Worm (Caenorhabditis elegans) whole organism, L1 larva: ENCODE data around the gene C06A8.8.

Source experiments
- C04F5.9 ChIP-seq: sonication (generic microtip); optimal IDR thresholded peaks from 2 replicates; lab custom pipeline; 2016; ENCODE audit warnings: missing genetic modification characterization, missing compliant biosample characterization
- C16A3.4 ChIP-seq: fragments of 150-350 bp; optimal IDR thresholded peaks from 2 replicates; lab custom pipeline; 2014; ENCODE audit warnings: missing biosample characterization, missing genetic modification characterization
- aha-1 ChIP-seq: fragments of 150-350 bp; optimal IDR thresholded peaks from 2 replicates; lab custom pipeline; 2014; ENCODE audit warnings: missing biosample characterization, missing genetic modification characterization
- ama-1 ChIP-seq: fragments of 150-350 bp; optimal IDR thresholded peaks from 2 replicates; lab custom pipeline; 2014
- blmp-1 ChIP-seq: fragments of 150-350 bp; optimal IDR thresholded peaks from 2 replicates; lab custom pipeline; 2014; ENCODE audit warnings: missing biosample characterization, missing genetic modification characterization
- ceh-8 ChIP-seq: fragments of 200-800 bp; sonication (Bioruptor generic); optimal IDR thresholded peaks from 2 replicates; lab custom pipeline; 2018; ENCODE audit warnings: mild to moderate bottlenecking, missing genetic modification characterization, moderate library complexity, missing compliant biosample characterization
- ceh-82 ChIP-seq, 3 experiments: fragments of 150-350 bp in 1 of 3; sonication (generic microtip) in 2 of 3; optimal IDR thresholded peaks; 2 replicates each; lab custom pipeline; 2014 to 2017; ENCODE audit warnings: missing biosample characterization in 3 of 3, missing genetic modification characterization in 3 of 3
- dpl-1 ChIP-seq, 3 experiments: fragments of 150-350 bp in 2 of 3; sonication (generic microtip) in 1 of 3; optimal IDR thresholded peaks; 2 replicates each; lab custom pipeline; 2014 to 2017; ENCODE audit warnings: missing biosample characterization in 3 of 3, missing genetic modification characterization in 3 of 3, missing genetic modification reagents in 3 of 3
- dsc-1 ChIP-seq: sonication (generic microtip); optimal IDR thresholded peaks from 2 replicates; lab custom pipeline; 2016; ENCODE audit warnings: mild to moderate bottlenecking, missing genetic modification characterization, missing compliant biosample characterization
- efl-1 ChIP-seq, 4 experiments: fragments of 150-350 bp; optimal IDR thresholded peaks in 3 of 4; peaks in 1 of 4; 1 replicate in 1 of 4; 2 replicates in 3 of 4; lab custom pipeline; 2014; ENCODE audit warnings: missing biosample characterization in 2 of 4, missing genetic modification characterization in 2 of 4, missing genetic modification reagents in 2 of 4
- egl-13 ChIP-seq: sonication (generic microtip); optimal IDR thresholded peaks from 2 replicates; lab custom pipeline; 2016; ENCODE audit warnings: missing genotype, missing genetic modification reagents, missing genetic modification characterization, missing compliant biosample characterization
- elt-2 ChIP-seq: sonication (generic microtip); optimal IDR thresholded peaks from 2 replicates; lab custom pipeline; 2016; ENCODE audit warnings: missing genetic modification characterization, mild to moderate bottlenecking, inconsistent platforms, missing compliant biosample characterization, missing genetic modification reagents
- elt-3 ChIP-seq, 6 experiments: fragments of 150-350 bp in 1 of 6; sonication (generic microtip); optimal IDR thresholded peaks; 2 replicates each; lab custom pipeline; 2017 to 2018; ENCODE audit warnings: missing biosample characterization in 6 of 6, missing genetic modification characterization in 6 of 6, inconsistent platforms in 1 of 6
- ets-5 ChIP-seq: fragments of 200-800 bp; sonication (Bioruptor generic); IDR thresholded peaks from 2 replicates; pipeline ENCODE4 v1.3.6; 2022; ENCODE audit warnings: missing genetic modification characterization, missing compliant biosample characterization
- fkh-4 ChIP-seq: sonication (generic microtip); optimal IDR thresholded peaks from 2 replicates; lab custom pipeline; 2016; ENCODE audit warnings: missing compliant biosample characterization, missing genetic modification characterization, borderline replicate concordance
- fkh-8 ChIP-seq: sonication (generic microtip); optimal IDR thresholded peaks from 2 replicates; lab custom pipeline; 2016; ENCODE audit warnings: mild to moderate bottlenecking, missing genetic modification characterization, missing compliant biosample characterization
- grh-1 ChIP-seq: fragments of 200-800 bp; sonication (Bioruptor generic); IDR thresholded peaks from 2 replicates; pipeline ENCODE4 v1.3.6; 2022; ENCODE audit warnings: missing genetic modification reagents, missing genetic modification characterization, missing compliant biosample characterization
- hlh-4 ChIP-seq: sonication (generic microtip); optimal IDR thresholded peaks from 2 replicates; lab custom pipeline; 2016; ENCODE audit warnings: mild to moderate bottlenecking, missing genetic modification characterization, missing compliant biosample characterization
- irx-1 ChIP-seq: sonication (generic microtip); optimal IDR thresholded peaks from 2 replicates; lab custom pipeline; 2016; ENCODE audit warnings: missing genetic modification characterization, missing compliant biosample characterization
- isw-1 ChIP-seq: fragments of 200-800 bp; sonication (Bioruptor generic); IDR thresholded peaks from 2 replicates; pipeline ENCODE4 v1.3.6; 2022; ENCODE audit warnings: missing genetic modification characterization, missing compliant biosample characterization
- jun-1 ChIP-seq: fragments of 150-350 bp; optimal IDR thresholded peaks from 2 replicates; lab custom pipeline; 2014; ENCODE audit warnings: missing biosample characterization, missing genetic modification reagents, missing genetic modification characterization
- lin-13 ChIP-seq: fragments of 150-350 bp; optimal IDR thresholded peaks from 2 replicates; lab custom pipeline; 2014; ENCODE audit warnings: missing biosample characterization, missing genetic modification reagents, missing genetic modification characterization
- lin-14 ChIP-seq: fragments of 200-800 bp; sonication (Bioruptor generic); optimal IDR thresholded peaks from 2 replicates; lab custom pipeline; 2018; ENCODE audit warnings: mild to moderate bottlenecking, missing genetic modification characterization, moderate library complexity, missing compliant biosample characterization
- lin-15B ChIP-seq: fragments of 150-350 bp; sonication (generic microtip); optimal IDR thresholded peaks from 3 replicates; lab custom pipeline; 2014; ENCODE audit warnings: missing biosample characterization, missing genetic modification characterization
- lin-39 ChIP-seq: fragments of 150-350 bp; optimal IDR thresholded peaks from 2 replicates; lab custom pipeline; 2014; ENCODE audit warnings: missing biosample characterization, missing genetic modification reagents, missing genetic modification characterization
- lsy-2 ChIP-seq, 2 experiments: fragments of 150-350 bp; optimal IDR thresholded peaks; 2 replicates each; lab custom pipeline; 2014; ENCODE audit warnings: missing biosample characterization in 2 of 2, missing genetic modification characterization in 2 of 2
- mdl-1 ChIP-seq, 2 experiments: fragments of 150-350 bp; optimal IDR thresholded peaks; 2 replicates each; lab custom pipeline; 2014 to 2017; ENCODE audit warnings: missing biosample characterization in 2 of 2, missing genetic modification characterization in 2 of 2, inconsistent platforms in 1 of 2
- mef-2 ChIP-seq: fragments of 150-350 bp; optimal IDR thresholded peaks from 2 replicates; lab custom pipeline; 2014; ENCODE audit warnings: missing biosample characterization, missing genetic modification characterization
- nhr-12 ChIP-seq: sonication (generic microtip); optimal IDR thresholded peaks from 2 replicates; lab custom pipeline; 2017; ENCODE audit warnings: missing biosample characterization, missing genetic modification characterization
- nhr-19 ChIP-seq: fragments of 200-800 bp; sonication (Bioruptor generic); conservative IDR thresholded peaks from 2 replicates; pipeline ENCODE4 v1.3.6; 2022; ENCODE audit warnings: missing genetic modification characterization, missing compliant biosample characterization
- nhr-28 ChIP-seq: fragments of 150-350 bp; optimal IDR thresholded peaks from 2 replicates; lab custom pipeline; 2014; ENCODE audit warnings: missing biosample characterization, missing genetic modification characterization
- nhr-47 ChIP-seq: sonication (generic microtip); optimal IDR thresholded peaks from 2 replicates; lab custom pipeline; 2016; ENCODE audit warnings: mild to moderate bottlenecking, missing genetic modification characterization, moderate library complexity, missing compliant biosample characterization
- nhr-71 ChIP-seq: sonication (generic microtip); optimal IDR thresholded peaks from 2 replicates; lab custom pipeline; 2016; ENCODE audit warnings: mild to moderate bottlenecking, missing genetic modification characterization, moderate library complexity, missing compliant biosample characterization
- nhr-85 ChIP-seq: sonication (generic microtip); peaks from one replicate; lab custom pipeline; 2016; ENCODE audit warnings: missing genetic modification characterization, inconsistent platforms, missing compliant biosample characterization
- nhr-90 ChIP-seq: sonication (generic microtip); optimal IDR thresholded peaks from 2 replicates; lab custom pipeline; 2016; ENCODE audit warnings: mild to moderate bottlenecking, missing genetic modification characterization, missing compliant biosample characterization; ENCODE audit not compliant: poor library complexity
- rnt-1 ChIP-seq: sonication (generic microtip); optimal IDR thresholded peaks from 2 replicates; lab custom pipeline; 2016; ENCODE audit warnings: mild to moderate bottlenecking, missing genetic modification characterization, moderate library complexity, missing compliant biosample characterization
- snpc-4 ChIP-seq: fragments of 150-350 bp; optimal IDR thresholded peaks from 2 replicates; lab custom pipeline; 2014; ENCODE audit warnings: missing biosample characterization, missing genetic modification characterization
- snu-23 ChIP-seq: sonication (generic microtip); optimal IDR thresholded peaks from 2 replicates; lab custom pipeline; 2016; ENCODE audit warnings: missing genetic modification characterization, missing compliant biosample characterization
- swsn-7 ChIP-seq: sonication (generic microtip); optimal IDR thresholded peaks from 2 replicates; lab custom pipeline; 2016; ENCODE audit warnings: missing genetic modification characterization, missing compliant biosample characterization
- tlp-1 ChIP-seq: fragments of 150-350 bp; optimal IDR thresholded peaks from 2 replicates; lab custom pipeline; 2014; ENCODE audit warnings: missing biosample characterization, missing genetic modification characterization
- unc-130 ChIP-seq: fragments of 150-350 bp; optimal IDR thresholded peaks from 2 replicates; lab custom pipeline; 2017; ENCODE audit warnings: missing biosample characterization, missing genetic modification characterization, inconsistent platforms
- unc-62 ChIP-seq: fragments of 150-350 bp; optimal IDR thresholded peaks from 2 replicates; lab custom pipeline; 2014; ENCODE audit warnings: missing biosample characterization, missing genetic modification reagents, missing genetic modification characterization
- unc-98 ChIP-seq: fragments of 200-800 bp; sonication (Bioruptor generic); IDR thresholded peaks from 2 replicates; pipeline ENCODE4 v1.3.6; 2022; ENCODE audit warnings: missing genetic modification characterization, missing compliant biosample characterization
- xbp-1 ChIP-seq: sonication (generic microtip); optimal IDR thresholded peaks from 2 replicates; lab custom pipeline; 2016; ENCODE audit warnings: missing genetic modification characterization, missing compliant biosample characterization

The C06A8.8 gene

DNA sequence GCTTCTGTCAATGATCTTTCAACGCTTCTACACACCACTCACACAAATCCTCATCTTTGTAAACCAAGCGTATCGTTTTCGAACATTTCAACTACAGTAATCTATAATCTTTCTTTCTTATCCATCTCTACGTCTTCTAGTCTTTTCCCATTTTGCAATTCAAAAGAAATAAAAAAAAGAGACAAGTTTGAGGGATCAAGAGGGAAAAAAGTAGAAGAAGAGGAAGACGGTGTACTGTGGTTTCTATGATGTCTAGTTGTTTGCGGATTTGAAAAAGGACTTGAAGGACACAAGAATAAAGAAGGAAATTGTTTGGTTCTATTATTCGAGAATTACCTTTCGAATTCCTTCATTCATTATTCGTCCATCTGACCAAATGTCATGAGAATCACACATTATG is 20.7 kb upstream of the C06A8.8 start (continued):
- TF ChIP-seq snu-23 (GFP tag; lab: Kevin White, UChicago) (peak; percentile 42), efl-1 (optimal IDR thresholded peaks at IDR 0.05; lab: Kevin White, UChicago) (no peak), efl-1 (GFP tag; optimal IDR thresholded peaks at IDR 0.05 in 1 of 2; lab: Kevin White, UChicago) (no peak), egl-13 (tag; lab: Kevin White, UChicago) (no peak), irx-1 (no peak), aha-1 (tag; lab: Kevin White, UChicago) (no peak)
- TF ChIP-seq, all 84 proteins: peak for 8

- TF ChIP-seq rnt-1 (tag; lab: Kevin White, UChicago), result no peak
- TF ChIP-seq elt-3 (tag; optimal IDR thresholded peaks at IDR 0.05; lab: Kevin White, UChicago), result peak in 4 of 6 experiments; percentile 20 to 74 (median 44)
- no peak for TF ChIP-seq efl-1 (optimal IDR thresholded peaks at IDR 0.05; lab: Kevin White, UChicago)
- peak in 1 of 2 experiments; percentile 41 for TF ChIP-seq efl-1 (GFP tag; optimal IDR thresholded peaks at IDR 0.05 in 1 of 2; lab: Kevin White, UChicago)
- peak; percentile 94 for TF ChIP-seq nhr-85
- TF ChIP-seq fkh-8 (tag; lab: Kevin White, UChicago), result no peak
- TF ChIP-seq unc-130 (tag; lab: Kevin White, UChicago), result no peak
- TF ChIP-seq nhr-19 (GFP tag; lab: Robert Waterston, UW), result peak; percentile 18; the same call in 1 of the 2 replicates
- TF ChIP-seq grh-1 (GFP tag; lab: Robert Waterston, UW), result peak; percentile 75
- TF ChIP-seq blmp-1, result peak; percentile 61
- peak; percentile 6 to 32 for TF ChIP-seq lsy-2 (tag; optimal IDR thresholded peaks at IDR 0.05; lab: Kevin White, UChicago)
- TF ChIP-seq snpc-4, result no peak
- TF ChIP-seq hlh-4 (tag; lab: Kevin White, UChicago), result no peak
- TF ChIP-seq lin-13 (GFP tag; lab: Kevin White, UChicago), result no peak
- peak; percentile 29 for TF ChIP-seq ama-1
- peak; percentile 8 for TF ChIP-seq nhr-71 (tag; lab: Kevin White, UChicago)
- peak; percentile 7 for TF ChIP-seq nhr-47 (tag; lab: Kevin White, UChicago)
- TF ChIP-seq lin-14 (GFP tag; lab: Kevin White, UChicago), result peak; percentile 67
Observed at ce11 chrII:7791408-7792050, 19.7 kb upstream of the C06A8.8 start.

ce11 chrII:7790324-7790898 is 18.6 kb upstream of the C06A8.8 start, which contains the start of gene srlf-1:
Gene srlf-1, plus strand, starts transcription at chrII:7790591.
- TF ChIP-seq nhr-90 (tag; lab: Kevin White, UChicago) (peak; percentile 32), unc-62 (no peak), snpc-4 (no peak), lin-15B (tag; lab: Kevin White, UChicago) (no peak), nhr-71 (tag; lab: Kevin White, UChicago) (peak; percentile 33), efl-1 (optimal IDR thresholded peaks at IDR 0.05; lab: Kevin White, UChicago) (no peak), efl-1 (GFP tag; optimal IDR thresholded peaks at IDR 0.05 in 1 of 2; lab: Kevin White, UChicago) (peak in 1 of 2 experiments; percentile 47), ceh-8 (no peak), mdl-1 (tag; optimal IDR thresholded peaks at IDR 0.05; lab: Kevin White, UChicago) (no peak), aha-1 (tag; lab: Kevin White, UChicago) (no peak), unc-98 (GFP tag; lab: Robert Waterston, UW) (no peak), lin-39 (tag; lab: Kevin White, UChicago) (no peak), snu-23 (GFP tag; lab: Kevin White, UChicago) (peak; percentile 38), C16A3.4 (tag; lab: Kevin White, UChicago) (no peak), grh-1 (GFP tag; lab: Robert Waterston, UW) (peak; percentile 48), blmp-1 (peak; percentile 83), C04F5.9 (tag; lab: Kevin White, UChicago) (no peak), fkh-4 (no peak), lin-14 (GFP tag; lab: Kevin White, UChicago) (peak; percentile 50), nhr-19 (GFP tag; lab: Robert Waterston, UW) (peak; percentile 19; the same call in 1 of the 2 replicates), tlp-1 (no peak), nhr-12 (tag; lab: Kevin White, UChicago) (no peak), jun-1 (tag; lab: Kevin White, UChicago) (no peak), elt-2 (tag; lab: Kevin White, UChicago) (no peak), isw-1 (GFP tag; lab: Robert Waterston, UW) (no peak), swsn-7 (tag; lab: Kevin White, UChicago) (peak; percentile 9), ama-1 (peak; percentile 77), ceh-82 (tag; optimal IDR thresholded peaks at IDR 0.05; lab: Kevin White, UChicago) (no peak), lsy-2 (tag; optimal IDR thresholded peaks at IDR 0.05; lab: Kevin White, UChicago) (peak in 1 of 2 experiments; percentile 18), xbp-1 (tag; lab: Kevin White, UChicago) (peak; percentile 5), dsc-1 (tag; lab: Kevin White, UChicago) (no peak), nhr-28 (tag; lab: Kevin White, UChicago) (no peak), dpl-1 (GFP tag; optimal IDR thresholded peaks at IDR 0.05; lab: Kevin White, UChicago) (no peak), fkh-8 (tag; lab: Kevin White, UChicago) (no peak), ets-5 (GFP tag; lab: Robert Waterston, UW) (no peak), mef-2 (no peak), nhr-85 (peak; percentile 66)
